Worm (Caenorhabditis elegans): ENCODE results near the gene col-80.

DNA sequence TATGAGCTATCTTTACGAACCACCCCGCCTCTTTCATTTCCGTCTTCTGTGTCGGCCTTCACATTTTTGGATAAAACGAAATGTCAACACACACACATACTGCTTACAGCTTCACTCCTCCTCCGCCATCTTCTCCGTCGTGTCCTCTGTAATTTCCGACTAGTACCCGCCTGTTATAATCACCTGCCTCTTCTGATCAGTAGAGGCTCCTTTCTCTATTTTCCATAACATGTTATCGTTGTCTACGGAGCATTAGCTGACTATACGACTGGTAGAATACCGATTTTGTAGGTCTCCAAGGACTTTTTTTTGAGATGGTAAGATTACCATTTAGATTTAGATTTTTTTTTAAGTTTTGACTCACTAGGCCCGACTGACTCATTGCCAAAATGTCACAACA is 22.0 kb upstream of the col-80 start:
- TF ChIP-seq fos-1 (tag; optimal IDR thresholded peaks at IDR 0.05), result no peak
- no peak for TF ChIP-seq unc-39 (tag; optimal IDR thresholded peaks at IDR 0.05)
- no peak for TF ChIP-seq nhr-76 (tag; optimal IDR thresholded peaks at IDR 0.05)
- TF ChIP-seq zag-1 (tag; optimal IDR thresholded peaks at IDR 0.05), result no peak
- TF ChIP-seq lsy-12 (tag; optimal IDR thresholded peaks at IDR 0.05), result no peak
- TF ChIP-seq nfya-1 (tag; optimal IDR thresholded peaks at IDR 0.05; ENCODE audit: insufficient read depth), result no peak
- TF ChIP-seq R02D3.7 (tag; optimal IDR thresholded peaks at IDR 0.05), result no peak
- no peak for TF ChIP-seq fkh-10 (GFP tag; optimal IDR thresholded peaks at IDR 0.05)
- TF ChIP-seq pqm-1 (tag; optimal IDR thresholded peaks at IDR 0.05), result no peak
- no peak for TF ChIP-seq ceh-82 (tag; optimal IDR thresholded peaks at IDR 0.05)
- no peak for TF ChIP-seq nhr-77 (tag; optimal IDR thresholded peaks at IDR 0.05)
- no peak for TF ChIP-seq elt-3 (tag; optimal IDR thresholded peaks at IDR 0.05)
- no peak for TF ChIP-seq ztf-11 (tag; optimal IDR thresholded peaks at IDR 0.05)
- no peak for TF ChIP-seq jun-1 (tag; optimal IDR thresholded peaks at IDR 0.05)
